Worm (Caenorhabditis elegans) whole organism, L1 larva: Measurements from ENCODE around the gene soc-1.
A peak's percentile ranks its signal among the peaks of the same experiment; 100 is the strongest.

Experiments used
- C04F5.9 ChIP-seq: sonication (generic microtip); optimal IDR thresholded peaks from 2 replicates; lab custom pipeline; 2016; ENCODE audit warnings: missing genetic modification characterization, missing compliant biosample characterization
- C34B4.2 ChIP-seq: sonication (generic microtip); optimal IDR thresholded peaks from 2 replicates; lab custom pipeline; 2017; ENCODE audit warnings: mild to moderate bottlenecking, missing genetic modification characterization, missing compliant biosample characterization
- F16B12.6 ChIP-seq: fragments of 150-350 bp; optimal IDR thresholded peaks from 2 replicates; lab custom pipeline; 2014; ENCODE audit warnings: missing biosample characterization, missing genetic modification characterization
- alr-1 ChIP-seq: fragments of 200-800 bp; sonication (Bioruptor generic); optimal IDR thresholded peaks from 2 replicates; lab custom pipeline; 2018; ENCODE audit warnings: borderline replicate concordance, mild to moderate bottlenecking, missing genetic modification characterization, missing compliant biosample characterization
- aly-2 ChIP-seq: fragments of 150-350 bp; optimal IDR thresholded peaks from 2 replicates; lab custom pipeline; 2014; ENCODE audit warnings: missing biosample characterization, missing genetic modification characterization
- blmp-1 ChIP-seq: fragments of 150-350 bp; optimal IDR thresholded peaks from 2 replicates; lab custom pipeline; 2014; ENCODE audit warnings: missing biosample characterization, missing genetic modification characterization
- ceh-88 ChIP-seq: fragments of 200-800 bp; sonication (Bioruptor generic); IDR thresholded peaks from 2 replicates; pipeline ENCODE4 v1.3.6; 2022; ENCODE audit warnings: missing genetic modification characterization, missing compliant biosample characterization
- dsc-1 ChIP-seq: sonication (generic microtip); optimal IDR thresholded peaks from 2 replicates; lab custom pipeline; 2016; ENCODE audit warnings: mild to moderate bottlenecking, missing genetic modification characterization, missing compliant biosample characterization
- efl-1 ChIP-seq, 4 experiments: fragments of 150-350 bp; optimal IDR thresholded peaks in 3 of 4; peaks in 1 of 4; 1 replicate in 1 of 4; 2 replicates in 3 of 4; lab custom pipeline; 2014; ENCODE audit warnings: missing biosample characterization in 2 of 4, missing genetic modification characterization in 2 of 4, missing genetic modification reagents in 2 of 4
- egl-13 ChIP-seq: sonication (generic microtip); optimal IDR thresholded peaks from 2 replicates; lab custom pipeline; 2016; ENCODE audit warnings: missing genotype, missing genetic modification reagents, missing genetic modification characterization, missing compliant biosample characterization
- elt-2 ChIP-seq: sonication (generic microtip); optimal IDR thresholded peaks from 2 replicates; lab custom pipeline; 2016; ENCODE audit warnings: missing genetic modification characterization, mild to moderate bottlenecking, inconsistent platforms, missing compliant biosample characterization, missing genetic modification reagents
- elt-3 ChIP-seq, 6 experiments: fragments of 150-350 bp in 1 of 6; sonication (generic microtip); optimal IDR thresholded peaks; 2 replicates each; lab custom pipeline; 2017 to 2018; ENCODE audit warnings: missing biosample characterization in 6 of 6, missing genetic modification characterization in 6 of 6, inconsistent platforms in 1 of 6
- fkh-4 ChIP-seq: sonication (generic microtip); optimal IDR thresholded peaks from 2 replicates; lab custom pipeline; 2016; ENCODE audit warnings: missing compliant biosample characterization, missing genetic modification characterization, borderline replicate concordance
- fkh-8 ChIP-seq: sonication (generic microtip); optimal IDR thresholded peaks from 2 replicates; lab custom pipeline; 2016; ENCODE audit warnings: mild to moderate bottlenecking, missing genetic modification characterization, missing compliant biosample characterization
- fos-1 ChIP-seq: fragments of 150-350 bp; optimal IDR thresholded peaks from 2 replicates; lab custom pipeline; 2014; ENCODE audit warnings: missing biosample characterization, missing genetic modification characterization
- grh-1 ChIP-seq: fragments of 200-800 bp; sonication (Bioruptor generic); IDR thresholded peaks from 2 replicates; pipeline ENCODE4 v1.3.6; 2022; ENCODE audit warnings: missing genetic modification reagents, missing genetic modification characterization, missing compliant biosample characterization
- hlh-17 ChIP-seq: fragments of 200-800 bp; sonication (Bioruptor generic); optimal IDR thresholded peaks from 2 replicates; lab custom pipeline; 2018; ENCODE audit warnings: missing genetic modification characterization, mild to moderate bottlenecking, missing compliant biosample characterization, moderate library complexity, borderline replicate concordance
- irx-1 ChIP-seq: sonication (generic microtip); optimal IDR thresholded peaks from 2 replicates; lab custom pipeline; 2016; ENCODE audit warnings: missing genetic modification characterization, missing compliant biosample characterization
- isw-1 ChIP-seq: fragments of 200-800 bp; sonication (Bioruptor generic); IDR thresholded peaks from 2 replicates; pipeline ENCODE4 v1.3.6; 2022; ENCODE audit warnings: missing genetic modification characterization, missing compliant biosample characterization
- lin-13 ChIP-seq: fragments of 150-350 bp; optimal IDR thresholded peaks from 2 replicates; lab custom pipeline; 2014; ENCODE audit warnings: missing biosample characterization, missing genetic modification reagents, missing genetic modification characterization
- lin-14 ChIP-seq: fragments of 200-800 bp; sonication (Bioruptor generic); optimal IDR thresholded peaks from 2 replicates; lab custom pipeline; 2018; ENCODE audit warnings: mild to moderate bottlenecking, missing genetic modification characterization, moderate library complexity, missing compliant biosample characterization
- lin-15B ChIP-seq: fragments of 150-350 bp; sonication (generic microtip); optimal IDR thresholded peaks from 3 replicates; lab custom pipeline; 2014; ENCODE audit warnings: missing biosample characterization, missing genetic modification characterization
- lin-35 ChIP-seq, 2 experiments: fragments of 150-350 bp; optimal IDR thresholded peaks; 2 replicates each; lab custom pipeline; 2014; ENCODE audit warnings: missing biosample characterization in 2 of 2, missing genetic modification characterization in 2 of 2, missing genetic modification reagents in 2 of 2
- lsy-2 ChIP-seq, 2 experiments: fragments of 150-350 bp; optimal IDR thresholded peaks; 2 replicates each; lab custom pipeline; 2014; ENCODE audit warnings: missing biosample characterization in 2 of 2, missing genetic modification characterization in 2 of 2
- mab-9 ChIP-seq: fragments of 200-800 bp; sonication (Bioruptor generic); IDR thresholded peaks from 2 replicates; pipeline ENCODE4 v1.3.6; 2022; ENCODE audit warnings: missing genetic modification reagents, missing genetic modification characterization, missing compliant biosample characterization
- mep-1 ChIP-seq: fragments of 150-350 bp; optimal IDR thresholded peaks from 2 replicates; lab custom pipeline; 2014; ENCODE audit warnings: missing biosample characterization, missing genetic modification characterization
- nhr-11 ChIP-seq: fragments of 150-350 bp; optimal IDR thresholded peaks from 2 replicates; lab custom pipeline; 2014; ENCODE audit warnings: missing biosample characterization, missing genetic modification characterization
- nhr-20 ChIP-seq: sonication (generic microtip); optimal IDR thresholded peaks from 2 replicates; lab custom pipeline; 2016; ENCODE audit warnings: mild to moderate bottlenecking, missing genetic modification characterization, missing compliant biosample characterization
- nhr-237 ChIP-seq: fragments of 150-350 bp; optimal IDR thresholded peaks from 2 replicates; lab custom pipeline; 2014; ENCODE audit warnings: missing biosample characterization, missing genetic modification characterization
- nhr-28 ChIP-seq: fragments of 150-350 bp; optimal IDR thresholded peaks from 2 replicates; lab custom pipeline; 2014; ENCODE audit warnings: missing biosample characterization, missing genetic modification characterization
- nhr-47 ChIP-seq: sonication (generic microtip); optimal IDR thresholded peaks from 2 replicates; lab custom pipeline; 2016; ENCODE audit warnings: mild to moderate bottlenecking, missing genetic modification characterization, moderate library complexity, missing compliant biosample characterization
- nhr-71 ChIP-seq: sonication (generic microtip); optimal IDR thresholded peaks from 2 replicates; lab custom pipeline; 2016; ENCODE audit warnings: mild to moderate bottlenecking, missing genetic modification characterization, moderate library complexity, missing compliant biosample characterization
- nhr-85 ChIP-seq: sonication (generic microtip); peaks from one replicate; lab custom pipeline; 2016; ENCODE audit warnings: missing genetic modification characterization, inconsistent platforms, missing compliant biosample characterization
- nhr-90 ChIP-seq: sonication (generic microtip); optimal IDR thresholded peaks from 2 replicates; lab custom pipeline; 2016; ENCODE audit warnings: mild to moderate bottlenecking, missing genetic modification characterization, missing compliant biosample characterization; ENCODE audit not compliant: poor library complexity
- pag-3 ChIP-seq: sonication (generic microtip); optimal IDR thresholded peaks from 2 replicates; lab custom pipeline; 2017; ENCODE audit warnings: missing genetic modification characterization, mild to moderate bottlenecking, missing compliant biosample characterization, antibody characterized with exemption, borderline replicate concordance; ENCODE audit not compliant: insufficient read depth
- pax-3 ChIP-seq: fragments of 200-800 bp; sonication (Bioruptor generic); optimal IDR thresholded peaks from 2 replicates; lab custom pipeline; 2018; ENCODE audit warnings: mild to moderate bottlenecking, missing genetic modification characterization, moderate library complexity, missing compliant biosample characterization
- pqm-1 ChIP-seq: sonication (generic microtip); optimal IDR thresholded peaks from 3 replicates; lab custom pipeline; 2017; ENCODE audit warnings: missing biosample characterization, missing genetic modification characterization
- snpc-4 ChIP-seq: fragments of 150-350 bp; optimal IDR thresholded peaks from 2 replicates; lab custom pipeline; 2014; ENCODE audit warnings: missing biosample characterization, missing genetic modification characterization
- swsn-7 ChIP-seq: sonication (generic microtip); optimal IDR thresholded peaks from 2 replicates; lab custom pipeline; 2016; ENCODE audit warnings: missing genetic modification characterization, missing compliant biosample characterization
- tbx-2 ChIP-seq: sonication (generic microtip); optimal IDR thresholded peaks from 2 replicates; lab custom pipeline; 2016; ENCODE audit warnings: missing genetic modification characterization, missing compliant biosample characterization
- unc-130 ChIP-seq: fragments of 150-350 bp; optimal IDR thresholded peaks from 2 replicates; lab custom pipeline; 2017; ENCODE audit warnings: missing biosample characterization, missing genetic modification characterization, inconsistent platforms
- xbp-1 ChIP-seq: sonication (generic microtip); optimal IDR thresholded peaks from 2 replicates; lab custom pipeline; 2016; ENCODE audit warnings: missing genetic modification characterization, missing compliant biosample characterization
- zip-4 ChIP-seq: fragments of 200-800 bp; sonication (Bioruptor generic); optimal IDR thresholded peaks from 2 replicates; lab custom pipeline; 2018; ENCODE audit warnings: mild to moderate bottlenecking, missing genetic modification characterization, moderate library complexity, missing compliant biosample characterization
- ztf-4 ChIP-seq: fragments of 150-350 bp; optimal IDR thresholded peaks from 2 replicates; lab custom pipeline; 2014; ENCODE audit warnings: missing biosample characterization, missing genetic modification characterization

soc-1 gene

DNA sequence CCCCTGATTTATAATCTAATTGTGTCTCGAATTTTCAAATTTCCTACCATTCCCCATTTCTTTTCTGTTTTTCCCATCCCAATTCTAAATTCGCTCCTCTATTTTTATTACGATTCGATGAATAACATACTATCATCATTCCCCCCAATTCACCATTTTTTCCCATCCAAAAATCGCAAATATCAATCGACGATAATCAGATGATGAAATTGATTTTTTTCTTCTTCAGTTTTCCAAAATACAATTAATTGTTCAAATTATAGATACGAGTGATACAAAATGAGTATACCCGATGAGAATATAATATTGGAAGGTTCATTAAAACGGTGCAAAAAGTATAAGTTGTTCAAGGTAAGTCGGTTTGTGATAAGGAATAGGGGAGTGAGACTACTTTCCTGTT, at the start of gene soc-1:
soc-1 (plus strand) TSS at position 262 of the 400 bp plus-strand sequence.
- TF ChIP-seq C04F5.9 (tag; lab: Kevin White, UChicago) = no peak

DNA sequence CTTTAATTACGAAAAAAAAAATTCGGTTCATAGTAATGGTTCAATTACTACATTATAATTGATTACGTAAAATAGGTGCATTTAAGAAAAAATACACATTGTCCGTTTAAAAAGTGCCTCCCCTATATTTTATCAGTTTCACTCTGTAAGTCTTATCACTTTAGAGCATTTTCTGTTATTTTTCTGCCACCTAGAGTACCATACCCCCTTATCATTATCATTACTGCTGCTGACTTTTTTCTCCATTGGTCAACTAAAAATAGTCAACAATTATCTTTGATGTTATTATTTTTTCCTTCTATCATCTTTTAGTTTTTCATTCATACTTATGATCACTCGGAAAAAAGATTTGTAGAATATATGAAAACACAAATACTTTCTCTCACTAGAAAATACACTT, 44.3 kb upstream of the soc-1 start:
- TF ChIP-seq elt-2 (peak; percentile 76), alr-1 (no peak)

DNA sequence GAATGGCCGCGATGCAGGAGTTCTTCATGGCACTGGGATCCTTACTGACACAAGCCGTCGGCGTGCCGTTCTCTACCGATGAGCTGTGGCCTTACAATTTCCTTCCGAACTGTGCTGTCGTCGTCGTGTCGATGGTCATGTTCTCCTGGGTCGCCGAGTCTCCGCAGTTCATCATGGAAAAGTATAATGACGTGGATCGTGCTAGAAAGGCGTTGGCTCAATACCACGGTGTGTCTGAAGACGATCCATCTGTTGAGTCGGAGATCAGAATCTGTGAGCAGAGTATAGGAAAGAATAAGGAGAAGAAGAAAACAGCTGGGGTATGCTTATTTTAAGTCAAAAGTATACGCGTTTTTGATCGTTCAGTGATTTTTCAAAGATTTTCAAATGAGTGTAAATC, 43.5 kb upstream of the soc-1 start:
- no peak for TF ChIP-seq lin-35 (GFP tag; optimal IDR thresholded peaks at IDR 0.05; lab: Kevin White, UChicago)
- no peak for TF ChIP-seq tbx-2 (tag; lab: Kevin White, UChicago)
- no peak for TF ChIP-seq lin-13
- no peak for TF ChIP-seq blmp-1
- no peak for TF ChIP-seq irx-1
- TF ChIP-seq lsy-2 (tag; optimal IDR thresholded peaks at IDR 0.05; lab: Kevin White, UChicago) = no peak
- TF ChIP-seq efl-1 (optimal IDR thresholded peaks at IDR 0.05; lab: Kevin White, UChicago) = no peak
- TF ChIP-seq efl-1 (GFP tag; optimal IDR thresholded peaks at IDR 0.05 in 1 of 2; lab: Kevin White, UChicago) = peak in 1 of 2 experiments; percentile 90
- TF ChIP-seq hlh-17 (GFP tag; lab: Kevin White, UChicago) = no peak
- TF ChIP-seq, all 84 proteins: peak for 1

DNA sequence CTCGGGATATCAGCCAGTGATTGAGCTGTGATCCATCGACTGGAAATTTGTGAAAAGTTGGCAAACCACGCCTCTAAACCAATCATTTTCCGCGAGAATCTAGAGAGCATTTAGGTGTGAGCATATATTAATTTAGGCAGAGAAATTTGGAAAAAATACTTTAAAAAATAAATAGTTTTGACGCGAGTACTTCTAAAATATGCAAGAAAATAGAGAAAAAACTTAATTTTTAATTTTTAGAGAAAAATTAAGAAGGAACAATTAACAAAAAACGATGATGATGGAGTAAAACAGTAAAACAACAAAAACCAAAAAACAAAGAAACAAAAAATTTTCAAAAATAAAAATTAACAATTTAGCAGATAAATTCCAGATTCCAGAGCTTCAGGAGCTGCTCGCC, 35.9 kb upstream of the soc-1 start, which contains the start of gene txt-6:
txt-6 (minus strand) TSS at position 101 of the 400 bp plus-strand sequence.
- TF ChIP-seq irx-1 = no peak
- TF ChIP-seq alr-1 = no peak

DNA sequence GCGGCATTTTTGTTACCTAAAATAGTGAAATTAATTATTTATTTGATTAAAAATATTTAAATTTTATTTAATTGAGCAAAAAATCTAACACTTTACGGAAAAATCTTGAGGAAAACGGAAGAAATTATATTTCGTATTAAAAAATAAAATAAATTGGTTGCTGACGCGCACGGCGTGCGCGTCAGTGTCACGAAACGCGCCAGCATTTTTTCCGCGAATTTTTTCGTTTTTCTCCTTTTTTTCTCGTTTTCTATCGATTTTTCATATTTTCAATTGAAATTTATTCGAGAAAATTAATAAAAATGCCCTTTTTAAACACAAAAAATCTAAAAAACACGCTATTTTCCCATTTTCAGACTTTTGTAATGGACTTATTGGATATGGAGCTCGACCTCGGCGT, 26.9 kb upstream of the soc-1 start, which contains the start of the genes Y61A9LA.10 and F54D11.4:
Y61A9LA.10 (minus strand) TSS at position 16 of the 400 bp plus-strand sequence.
F54D11.4 (plus strand) TSS at position 350 of the 400 bp plus-strand sequence.
- no peak for TF ChIP-seq nhr-237
- TF ChIP-seq snpc-4 = peak; percentile 13
- TF ChIP-seq xbp-1 (tag; lab: Kevin White, UChicago) = peak; percentile 74
- no peak for TF ChIP-seq zip-4 (GFP tag; lab: Kevin White, UChicago)
- peak; percentile 5 for TF ChIP-seq F16B12.6 (tag; lab: Kevin White, UChicago)
- TF ChIP-seq isw-1 (GFP tag; lab: Robert Waterston, UW) = peak; percentile 19; the same call in 1 of the 2 replicates
- TF ChIP-seq pqm-1 (tag; lab: Kevin White, UChicago) = no peak
- peak; percentile 36 for TF ChIP-seq lin-15B (tag; lab: Kevin White, UChicago)
- no peak for TF ChIP-seq lin-14 (GFP tag; lab: Kevin White, UChicago)
- no peak for TF ChIP-seq pax-3 (tag; lab: Kevin White, UChicago)
- TF ChIP-seq nhr-71 = peak; percentile 79
- no peak for TF ChIP-seq unc-130
- TF ChIP-seq aly-2 (tag; lab: Kevin White, UChicago) = no peak
- peak; percentile 61 for TF ChIP-seq tbx-2 (tag; lab: Kevin White, UChicago)
- TF ChIP-seq dsc-1 = peak; percentile 66
- peak; percentile 55 to 63 for TF ChIP-seq efl-1 (optimal IDR thresholded peaks at IDR 0.05; lab: Kevin White, UChicago)
- TF ChIP-seq efl-1 (GFP tag; optimal IDR thresholded peaks at IDR 0.05 in 1 of 2; lab: Kevin White, UChicago) = peak; percentile 66 to 94
- no peak for TF ChIP-seq C34B4.2 (tag; lab: Kevin White, UChicago)
- TF ChIP-seq ceh-88 (GFP tag; lab: Robert Waterston, UW) = no peak
- no peak for TF ChIP-seq nhr-11
- no peak for TF ChIP-seq fkh-8 (tag; lab: Kevin White, UChicago)
- no peak for TF ChIP-seq mab-9 (GFP tag; lab: Robert Waterston, UW)
- TF ChIP-seq nhr-47 = peak; percentile 80
- peak; percentile 28 for TF ChIP-seq elt-2
- TF ChIP-seq nhr-85 (tag; lab: Kevin White, UChicago) = peak; percentile 79
- no peak for TF ChIP-seq pag-3 (tag; lab: Kevin White, UChicago)
- peak; percentile 58 for TF ChIP-seq irx-1
- TF ChIP-seq fos-1 (tag; lab: Kevin White, UChicago) = peak; percentile 11
- TF ChIP-seq grh-1 (GFP tag; lab: Robert Waterston, UW) = 0 out of 2 replicates have a peak, but pooled peaks have one; percentile 9
- peak; percentile 67 for TF ChIP-seq swsn-7 (tag; lab: Kevin White, UChicago)
- TF ChIP-seq fkh-4 (tag; lab: Kevin White, UChicago) = no peak
- peak; percentile 84 for TF ChIP-seq mep-1 (tag; lab: Kevin White, UChicago)
- peak; percentile 48 for TF ChIP-seq egl-13
- no peak for TF ChIP-seq nhr-28 (tag; lab: Kevin White, UChicago)
- TF ChIP-seq nhr-20 (tag; lab: Kevin White, UChicago) = peak; percentile 59
- peak in 1 of 6 experiments; percentile 43 for TF ChIP-seq elt-3 (tag; optimal IDR thresholded peaks at IDR 0.05; lab: Kevin White, UChicago)
- peak; percentile 69 for TF ChIP-seq nhr-90 (tag; lab: Kevin White, UChicago)
- TF ChIP-seq ztf-4 (tag; lab: Kevin White, UChicago) = no peak
